Fruit fly (Drosophila melanogaster): ENCODE data around the gene qjt.

DNA sequence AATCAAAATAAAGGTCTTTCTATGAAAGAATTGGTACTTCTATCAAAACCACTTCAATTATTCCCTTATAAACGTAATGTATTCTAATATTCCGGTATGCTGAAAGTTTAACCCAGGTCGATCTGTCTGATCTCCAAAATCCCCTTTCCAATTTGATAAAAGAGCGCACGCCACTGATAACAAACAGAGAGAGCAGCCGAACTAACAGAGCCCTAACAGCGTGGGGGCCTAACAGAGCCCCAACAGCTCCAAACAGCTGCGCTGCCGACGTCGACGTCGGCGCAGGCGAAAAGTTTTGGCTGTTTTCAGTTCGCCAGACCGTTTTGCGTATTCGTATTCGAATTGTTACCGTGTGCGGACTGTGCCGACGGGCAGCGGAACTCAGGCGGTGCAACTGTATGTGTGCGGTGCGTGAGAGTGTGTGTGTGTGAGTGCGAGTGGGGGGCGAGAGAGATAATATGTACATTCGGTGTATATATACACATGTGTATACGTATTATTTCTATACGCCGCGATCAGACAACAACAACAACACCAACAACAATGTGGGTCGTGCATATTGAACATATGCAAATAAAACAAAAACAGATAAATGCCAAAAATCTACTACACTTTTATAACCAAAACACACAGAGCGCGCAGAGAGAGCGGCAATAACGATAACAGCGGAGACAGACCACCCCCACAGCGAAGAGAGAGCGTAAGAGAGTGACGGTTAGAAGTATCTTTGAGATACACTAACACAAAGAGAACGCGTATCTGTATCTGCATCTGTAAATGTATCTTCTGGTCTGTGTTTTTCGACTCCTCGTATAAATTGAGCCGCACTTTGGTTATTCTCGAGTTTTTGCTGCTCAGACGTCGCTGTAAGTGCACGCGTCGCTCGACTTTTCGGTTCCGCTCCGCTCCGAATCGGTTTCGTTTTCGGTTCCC, 8.2 kb downstream of the qjt start, which contains the start of gene Oatp74D:
- TF ChIP-seq h (optimal IDR thresholded peaks at IDR 0.05) (no peak), insv (optimal IDR thresholded peaks at IDR 0.05) (no peak), ttk (optimal IDR thresholded peaks at IDR 0.05) (no peak)
